Worm (Caenorhabditis elegans): Measurements from ENCODE around the gene C33F10.14.

C33F10.14 gene

ce11 chrII:4802917-4803316 is 5.7 kb downstream of the C33F10.14 start:
- TF ChIP-seq irx-1 (tag; optimal IDR thresholded peaks at IDR 0.05) (no peak), rnt-1 (tag; optimal IDR thresholded peaks at IDR 0.05) (no peak), lin-14 (GFP tag; optimal IDR thresholded peaks at IDR 0.05) (peak; percentile 0), efl-1 (optimal IDR thresholded peaks at IDR 0.05) (no peak), efl-1 (GFP tag; optimal IDR thresholded peaks at IDR 0.05 in 1 of 2) (peak in 1 of 2 experiments; percentile 38), elt-2 (tag; optimal IDR thresholded peaks at IDR 0.05) (peak; percentile 88), blmp-1 (tag; optimal IDR thresholded peaks at IDR 0.05) (peak; percentile 30), pqm-1 (tag; optimal IDR thresholded peaks at IDR 0.05) (peak; percentile 6)

ce11 chrII:4805799-4806198 is 8.6 kb downstream of the C33F10.14 start:
- TF ChIP-seq unc-130 (tag; optimal IDR thresholded peaks at IDR 0.05) (peak; percentile 24), lin-14 (GFP tag; optimal IDR thresholded peaks at IDR 0.05) (peak; percentile 43), jun-1 (tag; optimal IDR thresholded peaks at IDR 0.05) (no peak), blmp-1 (tag; optimal IDR thresholded peaks at IDR 0.05) (no peak), nhr-19 (GFP tag; conservative IDR thresholded peaks at IDR 0.05) (peak; percentile 26), rnt-1 (tag; optimal IDR thresholded peaks at IDR 0.05) (peak; percentile 51), nhr-71 (tag; optimal IDR thresholded peaks at IDR 0.05) (peak; percentile 58), snu-23 (GFP tag; optimal IDR thresholded peaks at IDR 0.05) (peak; percentile 30)

- no peak for TF ChIP-seq efl-1 (optimal IDR thresholded peaks at IDR 0.05)
- peak in 1 of 2 experiments; percentile 48 for TF ChIP-seq efl-1 (GFP tag; optimal IDR thresholded peaks at IDR 0.05 in 1 of 2)
- no peak for TF ChIP-seq tbx-2 (tag; optimal IDR thresholded peaks at IDR 0.05)
Measured at ce11 chrII:4806261-4806660, 9.1 kb downstream of the C33F10.14 start.

- TF ChIP-seq mdl-1 (tag; optimal IDR thresholded peaks at IDR 0.05) (no peak), nhr-71 (tag; optimal IDR thresholded peaks at IDR 0.05) (peak; percentile 32), rnt-1 (tag; optimal IDR thresholded peaks at IDR 0.05) (peak; percentile 56), lin-14 (GFP tag; optimal IDR thresholded peaks at IDR 0.05) (peak; percentile 55)
Measured at ce11 chrII:4806726-4807125, 9.6 kb downstream of the C33F10.14 start.

- TF ChIP-seq nhr-19 (GFP tag; conservative IDR thresholded peaks at IDR 0.05) (no peak), mef-2 (tag; optimal IDR thresholded peaks at IDR 0.05) (no peak), Y116A8C.19 (tag; optimal IDR thresholded peaks at IDR 0.05; ENCODE audit: borderline replicate concordance) (no peak), isw-1 (GFP tag; IDR thresholded peaks at IDR 0.05) (no peak), elt-2 (tag; optimal IDR thresholded peaks at IDR 0.05) (no peak), aha-1 (tag; optimal IDR thresholded peaks at IDR 0.05) (no peak), unc-86 (tag; optimal IDR thresholded peaks at IDR 0.05) (no peak), ceh-82 (tag; optimal IDR thresholded peaks at IDR 0.05) (no peak), snu-23 (GFP tag; optimal IDR thresholded peaks at IDR 0.05) (no peak), xbp-1 (tag; optimal IDR thresholded peaks at IDR 0.05) (no peak)
Measured at ce11 chrII:4811986-4812385, 14.8 kb downstream of the C33F10.14 start, which contains the start of gene rig-6. Gene rig-6, minus strand, starts transcription at chrII:4812086.

- TF ChIP-seq dpl-1 (GFP tag; optimal IDR thresholded peaks at IDR 0.05) = no peak
- TF ChIP-seq efl-1 (optimal IDR thresholded peaks at IDR 0.05) = no peak
- peak in 1 of 2 experiments; percentile 29 for TF ChIP-seq efl-1 (GFP tag; optimal IDR thresholded peaks at IDR 0.05 in 1 of 2)
Measured at ce11 chrII:4815356-4815755, 18.2 kb downstream of the C33F10.14 start.

ce11 chrII:4818780-4819179 is 21.6 kb downstream of the C33F10.14 start:
- no peak for TF ChIP-seq elt-2 (tag; optimal IDR thresholded peaks at IDR 0.05)
- no peak for TF ChIP-seq ztf-4 (tag; optimal IDR thresholded peaks at IDR 0.05)
- TF ChIP-seq nhr-71 (tag; optimal IDR thresholded peaks at IDR 0.05) = no peak
- TF ChIP-seq pag-3 (tag; optimal IDR thresholded peaks at IDR 0.05; ENCODE audit: borderline replicate concordance, insufficient read depth) = no peak
- TF ChIP-seq zip-4 (GFP tag; optimal IDR thresholded peaks at IDR 0.05) = no peak
- no peak for TF ChIP-seq nhr-11 (tag; optimal IDR thresholded peaks at IDR 0.05)
- no peak for TF ChIP-seq lsy-2 (tag; optimal IDR thresholded peaks at IDR 0.05)
- TF ChIP-seq lir-3 (tag; optimal IDR thresholded peaks at IDR 0.05; ENCODE audit: poor library complexity) = no peak
- TF ChIP-seq isw-1 (GFP tag; IDR thresholded peaks at IDR 0.05) = no peak
- no peak for TF ChIP-seq nhr-47 (tag; optimal IDR thresholded peaks at IDR 0.05)
- TF ChIP-seq hlh-17 (GFP tag; optimal IDR thresholded peaks at IDR 0.05; ENCODE audit: borderline replicate concordance) = no peak
- no peak for TF ChIP-seq nhr-77 (tag; optimal IDR thresholded peaks at IDR 0.05)
- TF ChIP-seq nhr-84 (tag; optimal IDR thresholded peaks at IDR 0.05) = no peak
- TF ChIP-seq snu-23 (GFP tag; optimal IDR thresholded peaks at IDR 0.05) = no peak
- no peak for TF ChIP-seq nhr-90 (tag; optimal IDR thresholded peaks at IDR 0.05; ENCODE audit: poor library complexity)
- TF ChIP-seq sptf-1 (tag; optimal IDR thresholded peaks at IDR 0.05) = no peak
- TF ChIP-seq egl-27 (tag; optimal IDR thresholded peaks at IDR 0.05) = no peak

Measured in whole organism, L1 larva.